Fruit fly (Drosophila melanogaster) S2 (cell line): ENCODE data around the gene CG9135.

Source experiments
- CG8478 ChIP-seq: fragments of >200 bp; optimal IDR thresholded peaks from 2 replicates; lab custom pipeline; 2018
- CTCF ChIP-seq, 2 experiments: fragments of >200 bp; optimal IDR thresholded peaks; 2 replicates each; lab custom pipeline; 2018

The CG9135 gene

DNA sequence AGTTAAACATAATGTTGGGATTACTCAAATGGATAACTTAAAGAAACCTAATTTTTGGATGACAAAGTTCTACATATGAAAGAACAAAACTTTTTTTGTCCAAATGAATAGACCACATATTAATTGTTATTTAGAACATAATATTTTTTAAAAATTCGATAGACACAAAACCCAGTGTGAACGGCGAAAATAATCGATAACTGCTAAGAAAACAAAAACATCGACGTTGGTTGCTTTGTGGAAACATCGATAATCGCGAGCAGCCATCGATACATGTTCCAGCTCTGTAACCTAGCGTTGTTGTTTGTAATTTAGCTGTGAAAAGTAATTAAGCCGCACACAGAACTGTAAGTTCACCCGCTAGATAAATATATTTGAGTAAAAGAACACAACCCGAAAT, at the start of gene CG9135:
TSS of gene CG9135 (plus strand) at position 226 of the 400 bp plus-strand sequence.
- TF ChIP-seq CG8478 (lab: Kevin White, UChicago) (no peak), CTCF (optimal IDR thresholded peaks at IDR 0.05; lab: Kevin White, UChicago) (peak in 1 of 2 experiments; percentile 20)

DNA sequence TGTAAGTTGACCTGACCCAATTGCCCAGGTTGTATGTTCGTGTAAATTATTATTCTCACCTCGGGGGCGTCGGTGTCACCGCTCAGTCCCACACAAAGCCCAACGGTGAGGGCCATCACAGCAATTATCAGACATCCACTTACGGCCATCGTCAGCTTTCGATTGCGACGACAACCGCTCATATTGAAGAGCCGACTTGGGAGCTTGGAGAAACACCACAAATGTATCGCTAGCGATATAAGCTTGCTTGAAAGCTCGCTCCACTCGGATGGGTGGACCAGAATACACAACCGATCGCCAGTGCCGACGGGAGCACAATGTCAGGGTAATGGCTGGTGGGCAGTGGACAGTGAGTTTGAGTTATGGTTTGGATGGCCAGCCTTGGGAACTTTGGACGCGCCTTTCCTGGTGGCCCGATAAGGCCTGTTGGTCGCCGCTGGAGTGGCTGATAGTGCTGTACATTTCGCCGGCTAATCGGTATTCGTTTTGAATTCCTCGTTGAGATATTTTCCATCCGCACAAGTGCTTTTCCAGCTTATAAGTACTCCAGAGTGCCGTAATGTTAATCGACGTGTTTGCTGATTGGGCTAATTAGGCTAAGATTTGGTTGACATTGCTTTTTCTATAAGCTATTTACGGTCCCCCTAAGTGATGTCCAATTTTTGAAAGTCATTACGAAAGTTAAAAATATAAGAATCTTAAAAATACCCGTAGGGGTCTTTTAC, 43.9 kb upstream of the CG9135 start, which contains the start of gene Gal:
TSS of gene Gal (minus strand) at position 320 of the 725 bp plus-strand sequence.
- TF ChIP-seq CTCF (optimal IDR thresholded peaks at IDR 0.05; lab: Kevin White, UChicago) (no peak), CG8478 (lab: Kevin White, UChicago) (no peak)

dm6 chr2L:6012303-6013070, 38.1 kb upstream of the CG9135 start, which contains the start of gene CG9098:
CG9098 (minus strand) TSS chr2L:6012338.
- TF ChIP-seq CTCF (optimal IDR thresholded peaks at IDR 0.05; lab: Kevin White, UChicago) (no peak), CG8478 (lab: Kevin White, UChicago) (no peak)

- TF ChIP-seq CTCF (optimal IDR thresholded peaks at IDR 0.05; lab: Kevin White, UChicago) (peak; percentile 24 to 34), CG8478 (lab: Kevin White, UChicago) (no peak)
These were observed 37.6 kb upstream of the CG9135 start for dm6 chr2L:6013071-6013417.

DNA sequence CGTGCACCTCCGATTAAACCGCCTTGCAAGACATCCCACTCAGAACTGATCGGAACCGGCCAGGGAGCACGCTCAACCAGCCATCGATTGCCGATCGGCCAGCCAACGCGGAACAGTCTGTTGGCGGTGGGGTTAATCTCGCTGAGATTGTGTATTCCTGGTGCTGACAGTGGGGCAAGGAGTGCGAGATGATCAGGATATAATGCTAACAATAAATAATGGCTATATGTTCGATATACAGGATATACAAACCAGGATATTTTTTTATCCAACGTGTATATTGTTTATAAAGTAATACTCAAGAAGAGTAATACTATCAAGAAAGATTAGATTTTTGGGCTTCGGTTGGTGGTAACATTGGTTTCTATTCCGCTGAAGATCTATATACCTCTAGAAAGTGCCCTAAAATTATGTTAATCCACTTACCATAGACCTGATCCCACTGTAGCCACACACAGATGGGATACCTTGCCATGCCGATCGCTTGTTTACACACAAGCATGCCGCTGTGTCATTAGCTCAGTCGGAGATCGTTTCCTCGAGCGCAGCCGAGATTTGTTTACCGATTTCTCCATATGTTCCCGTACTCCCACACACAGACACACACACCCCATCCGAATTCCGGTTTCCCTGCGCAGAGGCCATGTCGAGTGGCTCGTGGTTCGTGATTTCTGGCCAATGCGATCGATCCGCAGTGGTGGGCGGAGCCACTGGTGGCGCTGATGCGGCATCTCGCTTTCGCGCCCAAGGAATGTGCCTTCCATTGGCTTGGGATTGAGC, 31.1 kb upstream of the CG9135 start, which contains the start of gene H2.0:
TSS of gene H2.0 (minus strand) at position 51 of the 780 bp plus-strand sequence.
- TF ChIP-seq CTCF (optimal IDR thresholded peaks at IDR 0.05; lab: Kevin White, UChicago) (no peak), CG8478 (lab: Kevin White, UChicago) (no peak)

- TF ChIP-seq CG8478 (lab: Kevin White, UChicago) (no peak), CTCF (optimal IDR thresholded peaks at IDR 0.05; lab: Kevin White, UChicago) (no peak)
These were observed 30.1 kb upstream of the CG9135 start, which contains the start of gene CG13996 for dm6 chr2L:6020535-6020934. CG13996 (plus strand) TSS chr2L:6020835.

- TF ChIP-seq CG8478 (lab: Kevin White, UChicago) (no peak), CTCF (optimal IDR thresholded peaks at IDR 0.05; lab: Kevin White, UChicago) (no peak)
These were observed 27.8 kb upstream of the CG9135 start for dm6 chr2L:6022793-6023192.

dm6 chr2L:6024345-6024907, 26.2 kb upstream of the CG9135 start, which contains the start of gene CG9107:
CG9107 (minus strand) TSS chr2L:6024539.
- TF ChIP-seq CTCF (optimal IDR thresholded peaks at IDR 0.05; lab: Kevin White, UChicago): peak in 1 of 2 experiments; percentile 37
- TF ChIP-seq CG8478 (lab: Kevin White, UChicago): no peak

- no peak for TF ChIP-seq CG8478 (lab: Kevin White, UChicago)
These were observed 21.9 kb upstream of the CG9135 start for dm6 chr2L:6028712-6029111.

DNA sequence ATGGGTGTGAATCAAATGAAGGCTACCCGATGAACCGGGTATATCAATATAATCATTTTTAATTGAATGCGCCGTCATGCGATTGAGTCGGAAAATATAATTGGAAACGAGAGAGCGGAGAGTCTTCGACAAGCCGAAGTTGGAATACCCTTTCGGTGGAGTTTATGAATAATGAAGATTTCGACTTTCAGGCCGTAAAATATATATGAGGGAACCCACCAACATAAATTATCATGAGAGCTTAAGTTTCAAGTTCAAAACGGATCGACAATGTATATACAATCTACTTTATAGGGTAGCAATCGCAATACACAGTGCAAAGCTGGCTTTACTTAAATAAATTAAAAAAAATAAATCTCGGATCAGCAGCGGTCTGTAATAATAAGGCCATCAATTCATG, 18.8 kb upstream of the CG9135 start:
- TF ChIP-seq CTCF (optimal IDR thresholded peaks at IDR 0.05; lab: Kevin White, UChicago) (no peak), CG8478 (lab: Kevin White, UChicago) (no peak)

DNA sequence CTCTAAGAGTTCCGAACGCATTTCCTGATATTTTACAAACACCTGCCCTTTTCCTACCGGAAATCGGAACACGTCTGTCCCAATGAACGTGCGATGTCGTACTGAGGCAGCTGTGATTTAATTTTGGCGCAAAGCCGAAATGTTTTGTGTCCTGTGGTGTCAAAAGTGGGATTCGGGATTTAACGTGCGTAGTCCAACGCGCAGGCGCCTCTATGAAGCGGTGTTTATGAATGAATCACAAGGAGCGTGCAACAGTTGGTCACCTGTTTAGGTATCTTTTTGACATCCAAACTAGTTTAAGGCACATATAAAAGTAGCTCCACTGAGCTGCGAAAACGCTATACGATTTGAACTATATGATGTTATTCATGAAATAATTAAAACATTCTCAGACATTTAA, 16.3 kb upstream of the CG9135 start, which contains the start of gene CG9109:
TSS of gene CG9109 (minus strand) at position 80 of the 400 bp plus-strand sequence.
- TF ChIP-seq CG8478 (lab: Kevin White, UChicago) (no peak), CTCF (optimal IDR thresholded peaks at IDR 0.05; lab: Kevin White, UChicago) (no peak)

dm6 chr2L:6035155-6035554, 15.4 kb upstream of the CG9135 start:
- no peak for TF ChIP-seq CG8478 (lab: Kevin White, UChicago)
- TF ChIP-seq CTCF (optimal IDR thresholded peaks at IDR 0.05; lab: Kevin White, UChicago): no peak

DNA sequence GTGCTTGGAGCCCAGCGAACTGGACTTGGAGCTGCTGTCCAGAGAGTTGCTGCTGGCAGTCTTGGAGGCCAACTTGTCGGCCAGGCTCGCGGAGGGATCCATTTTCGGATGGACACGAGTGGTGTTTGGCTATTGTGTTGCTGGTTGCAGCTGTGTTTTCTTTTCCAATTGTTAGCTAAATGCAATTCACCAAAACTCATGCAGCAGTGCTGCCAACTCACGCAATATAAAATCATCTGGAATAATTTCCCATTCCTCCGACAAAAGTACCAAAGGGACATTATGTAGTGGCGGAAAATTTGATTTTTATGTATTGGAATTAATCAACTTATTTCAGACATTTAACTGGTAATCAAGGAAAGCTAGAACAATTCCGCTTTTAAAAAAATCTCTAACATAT, 13.9 kb upstream of the CG9135 start, which contains the start of gene mtm:
TSS of gene mtm (minus strand) at position 306 of the 400 bp plus-strand sequence.
- TF ChIP-seq CG8478 (lab: Kevin White, UChicago): no peak
- no peak for TF ChIP-seq CTCF (optimal IDR thresholded peaks at IDR 0.05; lab: Kevin White, UChicago)

- TF ChIP-seq CTCF (optimal IDR thresholded peaks at IDR 0.05; lab: Kevin White, UChicago) (no peak), CG8478 (lab: Kevin White, UChicago) (no peak)
These were observed 12.8 kb upstream of the CG9135 start, which contains the start of the genes CG9117 and CG31643 for dm6 chr2L:6037830-6038229. CG9117 (minus strand) TSS chr2L:6037902. CG31643 (plus strand) TSS chr2L:6038117.
